Fruit fly (Drosophila melanogaster): ENCODE data around the gene ATP8B.

Gene ATP8B

DNA sequence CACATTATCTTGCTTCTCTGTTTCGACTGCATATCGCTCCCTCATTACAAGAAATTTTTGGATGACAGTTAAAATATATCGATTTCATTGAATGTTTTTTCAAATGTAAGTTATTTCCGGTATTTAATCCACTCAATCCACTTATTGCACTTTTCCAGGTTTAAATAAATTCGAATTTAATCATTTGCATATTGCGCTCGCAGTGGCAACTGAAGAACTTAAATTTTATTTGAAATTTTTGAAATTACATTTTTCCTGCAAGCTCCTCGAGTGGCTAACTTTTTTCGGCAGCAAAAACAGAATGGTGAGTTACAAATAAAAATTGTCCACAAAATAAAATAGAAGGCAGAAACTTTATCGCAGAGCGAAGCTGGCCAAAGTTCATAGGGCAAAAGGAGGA is 58.8 kb downstream of the ATP8B start, which contains the start of the genes CG31358, CG42504 and CG42505:
Gene CG31358 (minus strand): TSS at position 101 of the 400 bp plus-strand sequence.
Gene CG42504 (minus strand): TSS at position 101 of the 400 bp plus-strand sequence.
Gene CG42505 (minus strand): TSS at position 101 of the 400 bp plus-strand sequence.
- TF ChIP-seq ovo (GFP tag; optimal IDR thresholded peaks at IDR 0.05) (no peak), CG5204 (GFP tag; optimal IDR thresholded peaks at IDR 0.05) (no peak), CG7045 (GFP tag; optimal IDR thresholded peaks at IDR 0.05) (no peak), toe (GFP tag; optimal IDR thresholded peaks at IDR 0.05) (no peak), CG14711 (tag; optimal IDR thresholded peaks at IDR 0.05) (no peak), CG12768 (GFP tag; optimal IDR thresholded peaks at IDR 0.05) (no peak), Mnt (GFP tag; optimal IDR thresholded peaks at IDR 0.05) (no peak), Clk (GFP tag; optimal IDR thresholded peaks at IDR 0.05) (no peak), tj (GFP tag; optimal IDR thresholded peaks at IDR 0.05) (no peak), pad (GFP tag; optimal IDR thresholded peaks at IDR 0.05) (no peak), Crg-1 (GFP tag; optimal IDR thresholded peaks at IDR 0.05) (no peak), bab1 (GFP tag; optimal IDR thresholded peaks at IDR 0.05) (no peak), kay (GFP tag; ENCODE audit: borderline replicate concordance) (no peak), cic (GFP tag; optimal IDR thresholded peaks at IDR 0.05) (no peak)

DNA sequence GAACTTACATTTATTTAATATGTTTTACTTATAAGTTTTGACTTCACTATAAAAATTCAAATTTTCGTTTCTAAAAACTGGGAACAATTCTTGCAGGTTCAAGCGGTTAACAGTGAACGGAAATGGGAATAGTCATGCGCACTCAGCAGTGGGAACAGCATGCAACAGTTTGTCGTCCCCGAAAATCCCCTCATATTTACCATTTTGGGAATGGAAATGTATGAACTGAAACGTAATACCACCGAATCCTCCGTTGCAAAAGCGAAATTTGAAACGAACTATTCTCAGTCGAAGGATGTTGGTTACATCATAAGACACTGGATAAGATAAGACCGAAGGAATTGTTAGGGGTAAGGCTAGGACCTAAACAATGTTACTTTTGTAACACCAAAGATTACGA is 69.4 kb downstream of the ATP8B start:
- TF ChIP-seq kay (GFP tag; ENCODE audit: borderline replicate concordance) (no peak), cic (GFP tag; optimal IDR thresholded peaks at IDR 0.05) (no peak), pad (GFP tag; optimal IDR thresholded peaks at IDR 0.05) (peak; percentile 85), Mnt (GFP tag; optimal IDR thresholded peaks at IDR 0.05) (no peak)

Measured in whole organism, adult.